Fruit fly (Drosophila melanogaster) whole organism, larva: ENCODE results near the gene mRpL22.
A peak's percentile ranks its signal among the peaks of the same experiment; 100 is the strongest.

Experiments
- noc ChIP-seq: fragments of 200-800 bp; sonication (Bioruptor generic); optimal IDR thresholded peaks from 3 replicates; lab custom pipeline; 2019; ENCODE audit warnings: missing biosample characterization, mild to moderate bottlenecking, missing genetic modification characterization, moderate library complexity

mRpL22 gene

DNA sequence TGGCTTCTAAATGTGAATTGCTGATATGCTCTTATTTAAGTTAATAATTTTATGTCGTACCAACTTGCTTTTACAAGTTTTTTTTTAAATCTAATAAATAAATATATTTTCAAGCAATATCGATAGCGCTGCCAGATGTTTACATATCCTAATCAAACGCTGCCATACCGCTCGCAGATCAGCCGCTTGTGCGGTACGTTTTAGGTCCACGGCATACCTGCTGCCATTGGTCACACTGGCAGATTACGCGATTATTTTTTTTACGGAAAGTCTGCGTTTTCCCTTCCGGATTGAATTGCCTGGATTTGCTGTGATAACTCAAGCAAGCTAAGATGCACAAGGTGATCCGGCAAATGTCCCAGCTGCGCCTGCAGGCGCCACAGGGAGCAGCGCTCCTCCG lies at the start of gene mRpL22:
TSS of gene mRpL22 (plus strand) at position 191 of the 400 bp plus-strand sequence.
- TF ChIP-seq noc = no peak

DNA sequence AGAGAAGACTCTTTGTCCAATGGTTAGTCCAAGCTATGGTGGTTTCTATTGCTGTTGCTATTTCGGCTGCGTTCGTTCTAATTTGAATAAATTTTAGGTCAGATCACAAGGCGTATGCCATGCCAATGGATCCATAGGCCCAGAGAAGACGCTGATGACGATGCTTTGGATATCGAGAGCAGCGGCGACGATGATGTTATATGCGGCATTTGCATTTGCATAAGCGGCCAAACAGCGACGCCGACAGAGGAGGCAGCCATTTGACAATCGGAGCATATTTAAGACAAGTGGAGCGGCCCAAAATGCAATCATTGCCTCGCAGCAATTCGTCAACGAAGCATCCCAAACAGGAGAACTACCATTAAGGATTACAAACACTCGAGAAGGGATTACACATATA lies 49.1 kb upstream of the mRpL22 start, which contains the start of gene TwdlY:
TSS of gene TwdlY (plus strand) at position 301 of the 400 bp plus-strand sequence.
- no peak for TF ChIP-seq noc

DNA sequence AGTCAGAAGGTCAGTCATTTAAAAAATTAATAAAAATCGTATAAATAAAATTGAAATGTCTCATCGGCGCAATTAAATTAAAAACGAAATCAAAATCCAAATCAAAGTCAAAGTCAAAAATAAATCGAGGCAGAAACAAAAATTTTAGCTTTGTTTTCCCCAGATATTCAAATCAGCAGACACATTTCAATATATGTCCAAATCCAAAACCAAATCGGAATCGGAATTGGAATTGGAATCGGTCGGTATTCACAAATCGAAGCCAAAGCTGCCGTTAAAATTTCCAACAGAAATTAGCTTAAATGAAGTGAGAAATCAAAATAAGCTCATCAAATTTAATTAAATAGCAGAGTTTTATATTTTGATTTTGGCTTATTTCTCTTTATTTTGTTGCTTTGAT lies 47.6 kb upstream of the mRpL22 start:
- no peak for TF ChIP-seq noc

DNA sequence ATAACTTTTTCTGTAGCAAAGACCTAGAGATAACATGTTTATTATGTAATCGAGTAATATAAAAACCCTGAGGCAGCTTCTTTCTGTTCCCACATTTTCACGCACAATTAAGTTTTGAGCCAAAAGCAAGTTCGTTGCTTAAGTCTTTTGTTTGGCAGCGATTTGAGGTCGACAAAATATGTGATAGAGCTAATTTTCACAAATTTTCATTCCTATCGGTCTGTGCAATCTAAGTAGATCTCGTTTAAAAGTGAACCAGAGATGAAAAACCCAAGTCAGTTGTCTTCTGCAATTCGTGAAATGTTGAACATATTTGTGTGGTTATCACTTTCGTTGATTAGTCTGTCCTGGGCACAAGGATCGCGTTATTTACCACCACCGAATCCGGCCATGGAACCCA lies 45.9 kb upstream of the mRpL22 start, which contains the start of gene TwdlZ:
TSS of gene TwdlZ (plus strand) at position 301 of the 400 bp plus-strand sequence.
- TF ChIP-seq noc = no peak

DNA sequence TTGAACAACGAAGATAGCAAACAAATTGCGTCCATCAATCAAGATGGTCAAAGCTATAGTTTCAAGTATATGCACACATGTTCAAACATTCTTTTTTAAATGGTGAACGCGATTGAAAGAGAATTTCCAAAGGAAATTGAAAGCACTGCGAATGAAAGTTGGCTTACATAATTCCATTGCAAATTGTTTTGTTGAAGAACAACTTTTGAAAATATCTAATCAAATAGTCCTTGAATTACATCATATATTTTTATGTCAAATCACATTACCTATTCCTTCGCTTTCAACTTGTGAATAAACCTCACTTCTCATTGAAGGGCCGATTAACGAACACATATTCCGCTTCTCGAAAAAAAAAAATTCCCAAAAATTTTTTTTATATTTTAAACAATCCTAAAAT lies 43.1 kb upstream of the mRpL22 start, which contains the start of gene CG32568:
TSS of gene CG32568 (plus strand) at position 301 of the 400 bp plus-strand sequence.
- TF ChIP-seq noc = no peak

DNA sequence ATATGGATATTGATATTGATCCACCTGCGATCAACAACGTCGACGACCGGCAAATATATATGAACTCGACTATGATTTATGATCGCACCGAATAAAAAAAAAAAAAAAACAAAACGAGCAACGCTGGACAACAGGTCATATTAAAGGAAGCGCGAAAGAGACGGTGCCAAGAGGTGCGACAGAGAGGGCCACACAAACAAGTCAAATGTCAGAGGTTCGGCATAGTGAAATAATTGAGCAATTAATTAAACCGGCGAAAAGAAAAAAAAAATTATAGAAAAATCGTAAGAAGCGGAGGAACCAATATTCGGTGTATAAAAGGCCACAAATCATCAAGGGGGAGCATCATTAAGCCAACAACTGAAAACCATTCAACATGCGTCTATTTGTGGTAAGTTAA lies 41.2 kb upstream of the mRpL22 start, which contains the start of gene Twdlalpha:
TSS of gene Twdlalpha (plus strand) at position 301 of the 400 bp plus-strand sequence.
- no peak for TF ChIP-seq noc

DNA sequence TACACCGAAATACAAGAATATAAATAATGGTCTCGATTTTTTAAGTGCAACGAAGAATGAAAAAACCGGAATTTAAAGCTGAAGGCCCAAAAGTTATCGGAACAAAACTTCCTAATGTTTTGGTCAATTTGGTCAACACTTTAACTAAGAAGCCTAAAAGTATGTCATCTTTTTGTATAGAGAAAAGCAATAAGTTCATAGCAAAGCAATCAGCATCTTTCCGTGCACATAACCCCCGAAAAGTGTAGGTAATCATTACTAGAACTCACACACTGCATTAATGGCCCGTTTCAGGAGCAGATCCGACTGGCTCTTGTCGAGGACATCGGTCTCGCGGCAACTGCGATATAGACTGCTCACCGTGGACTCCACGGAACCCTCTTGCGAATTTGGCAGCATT lies 39.4 kb upstream of the mRpL22 start:
- TF ChIP-seq noc = no peak

DNA sequence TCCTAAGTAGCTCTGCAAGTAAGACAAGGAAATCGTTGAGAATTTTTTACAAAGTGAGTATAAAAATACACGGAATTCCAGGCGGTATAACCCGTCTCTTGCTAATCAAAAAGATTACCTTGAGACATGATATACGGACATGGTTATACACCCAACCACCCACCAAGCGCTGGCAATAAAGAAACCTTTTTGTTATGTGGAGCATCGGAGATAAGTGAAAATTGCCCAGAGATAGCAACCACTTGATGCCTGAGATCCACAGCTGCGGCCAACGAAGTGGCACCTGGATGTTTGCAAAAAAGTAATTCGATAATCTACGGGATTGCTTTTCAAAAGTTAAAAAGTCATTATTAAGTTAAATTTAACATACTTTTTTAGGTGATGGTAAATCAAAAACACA lies 37.8 kb upstream of the mRpL22 start:
- no peak for TF ChIP-seq noc

DNA sequence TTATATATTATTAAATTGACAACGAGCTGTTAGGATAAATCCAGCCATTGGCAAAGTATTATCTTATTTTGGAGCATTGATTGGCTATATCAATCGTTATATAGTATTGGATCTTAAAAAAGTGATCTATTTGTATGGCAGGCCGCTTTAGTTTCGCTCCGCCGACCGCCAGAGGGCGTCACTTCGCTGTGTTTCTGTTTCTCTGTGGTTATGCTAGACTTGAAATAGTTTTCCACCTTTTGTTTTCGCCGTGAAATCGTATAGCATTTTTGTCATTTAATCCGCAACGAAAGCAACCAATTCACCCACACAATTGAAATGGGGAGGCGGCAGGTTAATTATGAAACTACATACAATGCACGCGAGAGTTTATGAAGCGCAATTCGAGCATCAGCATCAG lies 36.9 kb upstream of the mRpL22 start:
- TF ChIP-seq noc = no peak

DNA sequence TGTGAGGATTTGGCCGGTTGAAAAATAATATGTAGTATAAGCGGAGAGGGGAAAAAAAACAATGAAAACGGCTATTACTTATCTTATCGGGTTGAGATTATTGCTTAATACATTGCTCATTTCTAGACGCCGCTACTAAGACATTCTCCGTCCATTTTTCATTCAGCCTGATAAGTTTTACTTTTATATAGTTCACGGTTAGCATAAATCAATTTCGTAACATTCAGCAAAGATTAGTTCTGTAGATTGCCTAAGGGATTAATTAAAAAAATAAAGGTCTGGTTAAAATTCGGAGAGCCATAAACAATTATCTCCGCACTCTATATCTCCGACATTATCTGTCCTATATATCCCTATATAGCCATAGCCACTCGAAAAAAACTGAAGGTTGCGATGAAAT lies 36.3 kb upstream of the mRpL22 start:
- peak; percentile 85 for TF ChIP-seq noc

DNA sequence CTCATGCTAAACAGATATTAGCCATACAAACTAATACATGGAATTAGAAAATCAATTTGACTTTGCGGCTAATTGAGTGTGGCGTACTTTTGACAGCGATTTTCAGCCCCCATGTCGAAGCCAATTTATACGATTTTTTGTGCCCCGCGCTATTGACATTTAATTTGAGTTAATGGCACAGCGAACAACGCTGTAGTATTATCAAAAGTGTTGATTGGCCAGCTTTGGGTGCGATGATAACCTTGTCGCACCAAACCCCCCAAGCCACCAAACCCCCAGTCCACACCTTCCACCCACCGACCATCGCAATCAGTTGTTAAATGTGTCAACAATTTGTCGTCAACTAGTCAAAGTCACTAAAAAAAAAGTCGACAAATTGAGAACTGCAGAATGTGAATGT lies 34.4 kb upstream of the mRpL22 start:
- peak; percentile 68 for TF ChIP-seq noc

DNA sequence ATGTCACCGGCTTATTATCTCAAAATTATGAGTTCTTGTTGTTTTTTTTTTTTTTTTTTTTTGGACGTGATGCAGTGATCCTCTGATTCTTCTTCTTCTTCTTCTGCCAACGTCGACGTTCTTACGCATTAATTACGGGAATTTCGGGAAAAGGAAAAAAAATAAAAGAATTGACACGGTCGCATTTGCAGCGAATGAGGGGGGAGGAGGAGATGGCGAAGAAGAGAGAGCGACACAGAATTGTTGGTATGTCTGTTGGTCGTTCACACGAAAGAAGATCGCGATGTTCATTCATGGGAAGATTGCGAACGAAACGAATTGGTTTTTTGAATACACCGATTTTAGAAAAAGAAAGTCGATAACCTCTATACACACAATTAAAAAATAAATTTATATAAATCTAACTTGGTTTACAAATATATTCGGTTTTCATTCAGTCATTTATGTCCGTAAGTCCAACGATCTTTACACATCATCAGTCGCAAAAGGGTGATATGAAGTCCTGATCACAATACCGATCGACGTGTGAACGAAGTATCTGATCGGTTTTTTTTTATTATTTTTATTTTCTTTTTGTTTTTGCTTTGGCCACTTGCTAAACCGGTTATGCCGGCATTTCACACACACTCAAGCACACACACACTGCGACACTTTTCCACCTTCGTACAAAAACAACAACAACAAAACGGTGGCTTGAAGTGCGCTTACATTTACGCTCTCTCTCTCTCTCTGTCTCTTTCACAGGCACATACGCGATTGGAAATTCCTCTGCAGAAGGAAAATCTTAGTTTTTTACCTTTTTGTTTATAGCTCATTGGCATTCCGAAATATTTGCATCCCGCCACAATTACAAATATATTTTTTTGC lies 32.8 kb upstream of the mRpL22 start:
- TF ChIP-seq noc = peak; percentile 82

DNA sequence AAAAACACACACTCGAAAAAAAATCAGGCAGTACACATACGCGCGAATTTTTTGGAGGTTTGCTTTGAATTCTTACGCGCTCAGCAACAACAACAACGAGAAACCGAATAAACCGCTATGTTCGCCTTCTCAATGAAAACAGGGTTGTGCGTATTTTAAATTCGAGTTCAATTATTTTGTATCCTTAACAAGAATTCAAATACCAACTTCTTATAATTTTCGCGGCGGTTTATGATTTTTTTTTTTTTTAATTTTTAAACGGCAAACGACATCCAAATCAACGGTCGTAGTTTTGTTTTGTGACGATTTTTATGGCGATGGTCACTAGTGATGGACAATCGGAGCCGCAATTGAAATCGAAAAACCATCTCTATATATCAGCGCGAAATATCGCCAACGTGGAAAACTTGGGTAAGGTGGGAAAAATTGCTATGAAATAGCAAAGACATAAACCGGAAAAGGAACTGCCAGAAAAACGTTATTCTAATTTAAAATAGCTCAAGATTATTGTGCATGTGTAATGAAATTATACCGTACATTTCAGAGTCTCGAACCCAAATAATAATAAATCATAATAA lies 32.1 kb upstream of the mRpL22 start, which contains the start of gene goe:
TSS of gene goe (minus strand) at position 332 of the 578 bp plus-strand sequence.
- TF ChIP-seq noc = peak; percentile 56

DNA sequence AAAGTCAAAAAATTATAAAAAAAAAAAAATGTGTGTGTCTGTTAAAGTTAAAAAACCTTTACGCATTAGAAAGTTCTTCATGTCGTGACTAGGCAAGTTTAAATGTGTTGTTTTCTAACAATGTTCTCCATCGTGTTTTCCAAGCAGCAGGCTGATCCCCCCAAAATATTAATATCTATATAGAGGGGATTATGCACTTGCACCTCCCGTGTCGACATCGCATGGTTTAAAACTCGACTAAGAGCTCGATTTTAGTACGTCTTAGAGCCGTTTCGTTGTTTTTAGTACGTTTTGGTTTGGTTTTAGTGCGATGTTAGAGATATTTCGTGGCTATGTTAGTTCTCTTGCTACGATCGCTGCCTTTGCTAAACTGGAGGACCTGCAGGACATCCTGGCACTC lies 30.7 kb upstream of the mRpL22 start:
- TF ChIP-seq noc = no peak

DNA sequence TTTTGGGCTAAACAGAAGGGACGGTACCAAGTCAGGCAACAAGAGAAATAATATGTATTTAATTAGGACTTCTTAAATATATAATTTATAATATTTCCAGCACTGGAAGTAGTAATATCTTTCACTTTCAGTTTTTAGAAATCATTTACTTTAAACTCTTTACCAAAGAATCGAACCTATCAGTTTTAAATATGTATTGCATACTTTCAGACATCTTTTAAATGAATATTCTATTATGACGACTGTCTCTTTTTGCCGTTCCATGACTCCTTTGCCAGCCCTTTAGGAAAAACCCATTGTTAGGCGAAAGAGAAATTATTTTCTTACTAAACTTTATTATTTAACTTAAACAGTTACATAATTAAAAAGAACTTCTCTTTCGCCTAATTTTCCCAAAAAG lies 26.1 kb upstream of the mRpL22 start:
- TF ChIP-seq noc = no peak

DNA sequence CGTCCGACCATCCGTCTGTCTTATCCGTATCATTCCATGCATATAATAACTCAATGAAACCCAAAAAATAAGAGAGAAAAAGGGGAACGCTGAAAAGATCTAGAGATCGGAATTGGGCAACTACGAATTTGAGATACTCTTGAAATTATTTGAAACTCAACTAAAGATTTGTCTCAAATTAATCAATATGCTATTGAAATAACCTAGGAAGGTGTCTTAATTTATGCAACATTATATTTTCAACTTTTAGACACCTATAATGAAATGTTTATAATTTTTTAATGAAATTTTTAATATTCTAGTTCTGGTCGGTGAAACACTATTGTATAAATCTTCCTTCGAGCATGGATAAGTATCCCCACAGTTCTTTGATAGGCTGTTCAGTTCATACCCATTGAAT lies 23.2 kb upstream of the mRpL22 start:
- TF ChIP-seq noc = no peak

DNA sequence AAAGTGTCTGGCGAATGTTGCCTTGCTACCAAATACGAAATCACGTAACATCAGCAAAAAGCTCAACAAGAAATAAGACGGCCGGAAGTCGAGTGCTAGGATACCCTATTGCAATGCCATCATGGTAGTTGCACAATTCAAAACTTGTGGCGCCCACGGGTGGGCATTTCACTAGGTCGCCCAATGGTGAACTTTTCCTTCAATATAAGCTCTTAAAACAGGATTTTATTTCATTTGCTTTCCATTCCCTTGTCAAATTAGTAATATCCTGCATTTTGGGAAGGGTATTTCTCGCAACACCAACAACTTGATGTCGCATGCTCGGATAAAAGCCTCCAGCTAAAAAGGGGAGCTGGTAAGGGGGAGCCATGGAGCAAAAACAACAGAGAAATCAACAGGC lies 22.2 kb upstream of the mRpL22 start:
- TF ChIP-seq noc = no peak

DNA sequence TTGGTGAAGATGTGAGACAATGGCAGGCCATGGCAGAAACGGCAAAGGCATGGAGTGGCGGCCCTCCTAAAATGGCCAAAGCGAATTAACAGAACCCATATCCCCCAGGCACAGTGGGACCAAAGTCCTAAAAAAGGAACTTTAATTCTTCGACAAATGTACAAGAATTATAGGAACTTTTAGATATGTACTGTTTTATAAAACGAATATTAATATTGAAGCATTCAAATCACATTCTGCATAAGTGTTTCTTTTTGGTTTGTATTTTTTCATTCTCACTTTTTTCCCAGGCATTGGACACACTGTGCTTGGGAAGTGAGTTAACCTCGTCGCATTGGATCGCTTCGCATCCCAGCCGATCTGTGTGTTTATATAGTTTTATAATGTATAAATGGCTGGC lies 18.8 kb upstream of the mRpL22 start:
- no peak for TF ChIP-seq noc
